Fruit fly (Drosophila melanogaster) whole organism, pupa: Measurements from ENCODE around the gene Evi5.

ENCODE experiments used
- CG10348 ChIP-seq: fragments of 200-800 bp; sonication (Bioruptor generic); IDR thresholded peaks from 2 replicates; pipeline ENCODE4 v1.3.6; 2022; ENCODE audit warnings: missing biosample characterization, missing genetic modification characterization
- CG12605 ChIP-seq: fragments of 200-800 bp; sonication (Bioruptor generic); IDR thresholded peaks from 2 replicates; pipeline ENCODE4 v1.3.6; 2022; ENCODE audit warnings: missing biosample characterization, missing genetic modification characterization
- CG13204 ChIP-seq: fragments of 200-800 bp; sonication (Bioruptor generic); optimal IDR thresholded peaks from 2 replicates; lab custom pipeline; 2018; ENCODE audit warnings: missing biosample characterization, mild to moderate bottlenecking, missing genetic modification characterization, moderate library complexity
- CG14655 ChIP-seq: fragments of 200-800 bp; sonication (Bioruptor generic); optimal IDR thresholded peaks from 3 replicates; lab custom pipeline; 2017; ENCODE audit warnings: mild to moderate bottlenecking, missing biosample characterization, missing genetic modification reagents, missing genetic modification characterization
- CG15710 ChIP-seq: fragments of 200-800 bp; sonication (Bioruptor generic); optimal IDR thresholded peaks from 2 replicates; lab custom pipeline; 2018; ENCODE audit warnings: missing biosample characterization, mild to moderate bottlenecking, missing genetic modification characterization, moderate library complexity
- CG17806 ChIP-seq: fragments of 200-800 bp; sonication (Bioruptor generic); optimal IDR thresholded peaks from 2 replicates; lab custom pipeline; 2018; ENCODE audit warnings: missing biosample characterization, mild to moderate bottlenecking, missing genetic modification characterization, moderate library complexity
- CG32121 ChIP-seq: fragments of 200-800 bp; sonication (Bioruptor generic); IDR thresholded peaks from 2 replicates; pipeline ENCODE4 v1.3.6; 2022; ENCODE audit warnings: missing biosample characterization, missing genetic modification characterization
- CG34367 ChIP-seq: fragments of 200-800 bp; sonication (Bioruptor generic); optimal IDR thresholded peaks from 2 replicates; lab custom pipeline; 2018; ENCODE audit warnings: missing biosample characterization, mild to moderate bottlenecking, missing genetic modification characterization
- CG4496 ChIP-seq: fragments of 200-800 bp; sonication (Bioruptor generic); IDR thresholded peaks from 3 replicates; pipeline ENCODE4 v1.3.6; 2022; ENCODE audit warnings: missing biosample characterization, missing genetic modification characterization
- CG8159 ChIP-seq: fragments of 200-800 bp; sonication (Bioruptor generic); optimal IDR thresholded peaks from 3 replicates; lab custom pipeline; 2018; ENCODE audit warnings: missing biosample characterization, mild to moderate bottlenecking, missing genetic modification characterization, moderate library complexity
- CG8301 ChIP-seq: fragments of 200-800 bp; sonication (Bioruptor generic); optimal IDR thresholded peaks from 2 replicates; lab custom pipeline; 2018; ENCODE audit warnings: missing biosample characterization, mild to moderate bottlenecking, missing genetic modification characterization
- CG9948 ChIP-seq: fragments of 200-800 bp; sonication (Bioruptor generic); optimal IDR thresholded peaks from 2 replicates; lab custom pipeline; 2018; ENCODE audit warnings: missing biosample characterization, mild to moderate bottlenecking, missing genetic modification characterization, moderate library complexity
- D1 ChIP-seq: fragments of 200-800 bp; sonication (Bioruptor generic); optimal IDR thresholded peaks from 2 replicates; lab custom pipeline; 2018; ENCODE audit warnings: missing biosample characterization, mild to moderate bottlenecking, missing genetic modification characterization, moderate library complexity
- EcR ChIP-seq: fragments of 200-800 bp; sonication (Bioruptor generic); optimal IDR thresholded peaks from 3 replicates; lab custom pipeline; 2019; ENCODE audit warnings: missing biosample characterization, missing genetic modification characterization, mild to moderate bottlenecking, moderate library complexity, missing genetic modification reagents
- Ets98B ChIP-seq: fragments of 200-800 bp; sonication (Bioruptor generic); IDR thresholded peaks from 2 replicates; pipeline ENCODE4 v1.3.6; 2022; ENCODE audit warnings: missing biosample characterization, missing genetic modification characterization
- Pif1A ChIP-seq: fragments of 200-800 bp; sonication (Bioruptor generic); optimal IDR thresholded peaks from 3 replicates; lab custom pipeline; 2016; ENCODE audit warnings: missing biosample characterization, missing genetic modification characterization
- Pif1B ChIP-seq: fragments of 200-800 bp; sonication (Bioruptor generic); optimal IDR thresholded peaks from 3 replicates; lab custom pipeline; 2016; ENCODE audit warnings: missing biosample characterization, missing genetic modification characterization
- Snoo ChIP-seq: fragments of 200-800 bp; sonication (Bioruptor generic); optimal IDR thresholded peaks from 3 replicates; lab custom pipeline; 2017; ENCODE audit warnings: missing biosample characterization, mild to moderate bottlenecking, missing genetic modification characterization, inconsistent platforms
- fd96Ca ChIP-seq: fragments of 200-800 bp; sonication (Bioruptor generic); IDR thresholded peaks from 3 replicates; pipeline ENCODE4 v1.3.6; 2022; ENCODE audit warnings: missing biosample characterization, missing genetic modification characterization
- gl ChIP-seq: fragments of 200-800 bp; sonication (Bioruptor generic); optimal IDR thresholded peaks from 2 replicates; lab custom pipeline; 2018; ENCODE audit warnings: missing biosample characterization, mild to moderate bottlenecking, missing genetic modification characterization
- rn ChIP-seq: fragments of 200-800 bp; sonication (Bioruptor generic); IDR thresholded peaks from 2 replicates; pipeline ENCODE4 v1.3.6; 2022; ENCODE audit warnings: missing biosample characterization, missing genetic modification characterization

Gene Evi5

dm6 chrX:11498143-11498542 lies 44.0 kb upstream of the Evi5 start:
- no peak for TF ChIP-seq EcR (GFP tag; lab: Kevin White, UChicago)
- no peak for TF ChIP-seq rn (GFP tag; lab: Robert Waterston, UW)
- TF ChIP-seq Pif1B, result no peak

- no peak for TF ChIP-seq CG4496 (GFP tag; lab: Robert Waterston, UW)
- TF ChIP-seq CG9948 (tag; lab: Kevin White, UChicago), result no peak
- no peak for TF ChIP-seq CG32121 (GFP tag; lab: Robert Waterston, UW)
- no peak for TF ChIP-seq CG13204 (GFP tag; lab: Kevin White, UChicago)
- no peak for TF ChIP-seq CG14655
- no peak for TF ChIP-seq Snoo
- no peak for TF ChIP-seq CG8159 (tag; lab: Kevin White, UChicago)
- TF ChIP-seq fd96Ca, result no peak
- TF ChIP-seq gl (tag; lab: Kevin White, UChicago), result no peak
- no peak for TF ChIP-seq D1 (tag; lab: Kevin White, UChicago)
- no peak for TF ChIP-seq CG15710 (tag; lab: Kevin White, UChicago)
- TF ChIP-seq Ets98B (GFP tag; lab: Robert Waterston, UW), result no peak
- TF ChIP-seq CG8301 (tag; lab: Kevin White, UChicago), result no peak
- no peak for TF ChIP-seq Pif1A (GFP tag; lab: Kevin White, UChicago)
- TF ChIP-seq CG17806 (tag; lab: Kevin White, UChicago), result no peak
- no peak for TF ChIP-seq Pif1B
- TF ChIP-seq CG34367 (tag; lab: Kevin White, UChicago), result no peak
- TF ChIP-seq EcR (GFP tag; lab: Kevin White, UChicago), result no peak
- TF ChIP-seq rn (GFP tag; lab: Robert Waterston, UW), result no peak
- no peak for TF ChIP-seq CG12605
These were observed 42.1 kb upstream of the Evi5 start for dm6 chrX:11496257-11496656.

dm6 chrX:11495474-11495873 lies 41.3 kb upstream of the Evi5 start:
- TF ChIP-seq CG4496 (GFP tag; lab: Robert Waterston, UW) (no peak), CG12605 (no peak), CG8159 (tag; lab: Kevin White, UChicago) (no peak), CG17806 (tag; lab: Kevin White, UChicago) (no peak), Pif1B (no peak), Ets98B (GFP tag; lab: Robert Waterston, UW) (no peak), CG15710 (tag; lab: Kevin White, UChicago) (no peak), CG13204 (GFP tag; lab: Kevin White, UChicago) (no peak), gl (tag; lab: Kevin White, UChicago) (no peak), EcR (GFP tag; lab: Kevin White, UChicago) (no peak), CG34367 (tag; lab: Kevin White, UChicago) (no peak), Snoo (no peak), CG32121 (GFP tag; lab: Robert Waterston, UW) (no peak), CG8301 (tag; lab: Kevin White, UChicago) (no peak), CG10348 (GFP tag; lab: Robert Waterston, UW) (no peak), D1 (tag; lab: Kevin White, UChicago) (no peak), rn (GFP tag; lab: Robert Waterston, UW) (no peak), fd96Ca (no peak), CG9948 (tag; lab: Kevin White, UChicago) (no peak), Pif1A (GFP tag; lab: Kevin White, UChicago) (no peak)

- TF ChIP-seq D1 (tag; lab: Kevin White, UChicago) (peak; percentile 87), Snoo (peak; percentile 94), Pif1B (peak; percentile 93), CG17806 (tag; lab: Kevin White, UChicago) (peak; percentile 93), CG10348 (GFP tag; lab: Robert Waterston, UW) (no peak), rn (GFP tag; lab: Robert Waterston, UW) (peak; percentile 51), CG4496 (GFP tag; lab: Robert Waterston, UW) (peak; percentile 85), CG12605 (peak; percentile 57; the same call in 1 of the 2 replicates), CG8301 (tag; lab: Kevin White, UChicago) (peak; percentile 92), Ets98B (GFP tag; lab: Robert Waterston, UW) (peak; percentile 54; the same call in 1 of the 2 replicates), CG13204 (GFP tag; lab: Kevin White, UChicago) (peak; percentile 91), CG34367 (tag; lab: Kevin White, UChicago) (peak; percentile 95), fd96Ca (peak; percentile 80; the same call in 2 of the 3 replicates), CG15710 (tag; lab: Kevin White, UChicago) (peak; percentile 95), CG32121 (GFP tag; lab: Robert Waterston, UW) (peak; percentile 55; the same call in 1 of the 2 replicates), Pif1A (GFP tag; lab: Kevin White, UChicago) (peak; percentile 96), CG14655 (peak; percentile 94), CG9948 (tag; lab: Kevin White, UChicago) (peak; percentile 95), gl (tag; lab: Kevin White, UChicago) (peak; percentile 88), EcR (GFP tag; lab: Kevin White, UChicago) (peak; percentile 62), CG8159 (tag; lab: Kevin White, UChicago) (peak; percentile 95)
- TF ChIP-seq, all 21 proteins: peak for 20
These were observed 40.6 kb upstream of the Evi5 start for dm6 chrX:11494731-11495277.

dm6 chrX:11492916-11493590 lies 38.9 kb upstream of the Evi5 start, which contains the start of gene Drak:
TSS of gene Drak (plus strand) at chrX:11493135.
- TF ChIP-seq Snoo, result no peak
- peak; percentile 6 for TF ChIP-seq EcR (GFP tag; lab: Kevin White, UChicago)
- TF ChIP-seq CG8159 (tag; lab: Kevin White, UChicago), result peak; percentile 8
- no peak for TF ChIP-seq CG13204 (GFP tag; lab: Kevin White, UChicago)
- no peak for TF ChIP-seq rn (GFP tag; lab: Robert Waterston, UW)
- TF ChIP-seq CG4496 (GFP tag; lab: Robert Waterston, UW), result no peak
- TF ChIP-seq CG34367 (tag; lab: Kevin White, UChicago), result no peak
- TF ChIP-seq CG10348 (GFP tag; lab: Robert Waterston, UW), result no peak
- TF ChIP-seq Pif1A (GFP tag; lab: Kevin White, UChicago), result no peak
- TF ChIP-seq, all 21 proteins: peak for 2
